Fruit fly (Drosophila melanogaster): ENCODE data around the gene Nek2.

DNA sequence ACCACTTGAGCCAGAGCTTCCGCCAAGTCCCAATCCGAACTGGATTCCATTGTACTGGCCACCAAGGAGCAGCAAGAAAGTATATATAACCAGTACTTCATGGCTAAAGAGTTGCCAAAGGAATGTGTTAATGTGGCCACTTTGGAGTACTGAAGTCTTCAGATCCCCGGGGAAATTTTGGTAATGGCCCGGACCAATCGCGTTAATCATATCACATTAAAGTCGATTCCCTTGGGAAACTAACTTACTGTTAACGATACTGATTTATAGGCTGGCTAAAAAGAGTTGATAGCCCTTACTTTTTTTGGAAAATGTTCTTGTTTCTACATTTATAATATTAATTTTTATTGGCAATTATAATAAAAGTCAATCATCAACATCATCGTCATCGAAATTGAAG lies 24.6 kb downstream of the Nek2 start, which contains the start of gene Ir7b:
- no peak for TF ChIP-seq Sin3A (optimal IDR thresholded peaks at IDR 0.05)
- no peak for TF ChIP-seq Myc (optimal IDR thresholded peaks at IDR 0.05)
- no peak for TF ChIP-seq psq (optimal IDR thresholded peaks at IDR 0.05)

Measured in Kc167 (cell line).